Fruit fly (Drosophila melanogaster) whole organism, pupa: ENCODE measurements around the gene Vps13B.
A peak's percentile ranks its signal among the peaks of the same experiment; 100 is the strongest.

Experiments used
- CG15710 ChIP-seq: fragments of 200-800 bp; sonication (Bioruptor generic); optimal IDR thresholded peaks from 2 replicates; lab custom pipeline; 2018; ENCODE audit warnings: missing biosample characterization, mild to moderate bottlenecking, missing genetic modification characterization, moderate library complexity
- CG32121 ChIP-seq: fragments of 200-800 bp; sonication (Bioruptor generic); IDR thresholded peaks from 2 replicates; pipeline ENCODE4 v1.3.6; 2022; ENCODE audit warnings: missing biosample characterization, missing genetic modification characterization
- CG34367 ChIP-seq: fragments of 200-800 bp; sonication (Bioruptor generic); optimal IDR thresholded peaks from 2 replicates; lab custom pipeline; 2018; ENCODE audit warnings: missing biosample characterization, mild to moderate bottlenecking, missing genetic modification characterization
- CG4496 ChIP-seq: fragments of 200-800 bp; sonication (Bioruptor generic); IDR thresholded peaks from 3 replicates; pipeline ENCODE4 v1.3.6; 2022; ENCODE audit warnings: missing biosample characterization, missing genetic modification characterization
- CG8159 ChIP-seq: fragments of 200-800 bp; sonication (Bioruptor generic); optimal IDR thresholded peaks from 3 replicates; lab custom pipeline; 2018; ENCODE audit warnings: missing biosample characterization, mild to moderate bottlenecking, missing genetic modification characterization, moderate library complexity
- CG9948 ChIP-seq: fragments of 200-800 bp; sonication (Bioruptor generic); optimal IDR thresholded peaks from 2 replicates; lab custom pipeline; 2018; ENCODE audit warnings: missing biosample characterization, mild to moderate bottlenecking, missing genetic modification characterization, moderate library complexity
- EcR ChIP-seq: fragments of 200-800 bp; sonication (Bioruptor generic); optimal IDR thresholded peaks from 3 replicates; lab custom pipeline; 2019; ENCODE audit warnings: missing biosample characterization, missing genetic modification characterization, mild to moderate bottlenecking, moderate library complexity, missing genetic modification reagents
- Pif1A ChIP-seq: fragments of 200-800 bp; sonication (Bioruptor generic); optimal IDR thresholded peaks from 3 replicates; lab custom pipeline; 2016; ENCODE audit warnings: missing biosample characterization, missing genetic modification characterization
- fd96Ca ChIP-seq: fragments of 200-800 bp; sonication (Bioruptor generic); IDR thresholded peaks from 3 replicates; pipeline ENCODE4 v1.3.6; 2022; ENCODE audit warnings: missing biosample characterization, missing genetic modification characterization

Vps13B gene

DNA sequence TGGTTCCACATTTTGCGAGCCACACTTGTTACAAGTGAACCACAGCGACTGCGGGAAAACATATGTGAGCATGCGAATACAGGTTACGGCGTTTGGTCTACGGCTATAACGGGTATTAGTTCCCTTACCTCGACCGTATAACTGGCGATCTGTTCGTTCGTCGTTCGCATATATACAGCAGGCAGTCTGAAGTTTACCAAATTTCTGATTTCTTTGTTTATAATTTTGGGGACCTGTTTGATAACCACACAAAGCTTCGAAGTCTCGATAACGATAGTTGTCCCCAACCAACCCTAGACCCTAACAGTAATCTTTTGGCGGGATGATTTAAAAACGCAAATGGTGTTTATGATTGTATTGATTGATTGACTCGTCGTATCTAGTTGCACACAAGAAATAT is 57.4 kb downstream of the Vps13B start, which contains the start of gene Acph-1:
Gene Acph-1 (minus strand): TSS at position 278 of the 400 bp plus-strand sequence.
- TF ChIP-seq Pif1A (GFP tag; lab: Kevin White, UChicago), result no peak
- no peak for TF ChIP-seq EcR (GFP tag; lab: Kevin White, UChicago)
- no peak for TF ChIP-seq CG15710 (tag; lab: Kevin White, UChicago)
- TF ChIP-seq CG9948, result no peak
- TF ChIP-seq fd96Ca (GFP tag; lab: Robert Waterston, UW), result no peak

DNA sequence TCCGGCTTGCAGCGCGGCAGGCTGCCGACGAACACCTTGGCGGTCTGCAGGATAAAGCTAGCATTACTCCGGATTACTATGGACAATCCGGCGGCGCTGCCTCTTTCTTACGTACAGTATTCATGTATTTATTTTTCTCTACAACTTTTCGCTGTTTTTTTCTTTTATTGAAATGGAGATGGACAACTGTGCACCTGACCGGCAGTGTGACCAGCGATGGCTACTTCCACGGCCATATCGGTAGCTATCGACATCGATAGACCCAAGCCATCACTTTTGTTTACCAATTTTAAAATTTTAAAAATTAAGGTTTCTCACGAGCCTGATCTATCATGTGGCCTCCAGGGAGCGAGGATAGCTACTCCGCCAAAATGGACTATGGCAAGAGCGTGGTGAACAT is 59.3 kb downstream of the Vps13B start, which contains the start of the genes CG7903 and Sas-6:
Gene CG7903 (minus strand): TSS at position 197 of the 400 bp plus-strand sequence.
Gene Sas-6 (plus strand): TSS at position 323 of the 400 bp plus-strand sequence.
- TF ChIP-seq CG34367 (tag; lab: Kevin White, UChicago) (no peak), CG32121 (GFP tag; lab: Robert Waterston, UW) (no peak), CG8159 (tag; lab: Kevin White, UChicago) (no peak), CG4496 (peak; percentile 44; the same call in 1 of the 3 replicates)
